Worm (Caenorhabditis elegans): ENCODE results near the gene H17B01.5.

DNA sequence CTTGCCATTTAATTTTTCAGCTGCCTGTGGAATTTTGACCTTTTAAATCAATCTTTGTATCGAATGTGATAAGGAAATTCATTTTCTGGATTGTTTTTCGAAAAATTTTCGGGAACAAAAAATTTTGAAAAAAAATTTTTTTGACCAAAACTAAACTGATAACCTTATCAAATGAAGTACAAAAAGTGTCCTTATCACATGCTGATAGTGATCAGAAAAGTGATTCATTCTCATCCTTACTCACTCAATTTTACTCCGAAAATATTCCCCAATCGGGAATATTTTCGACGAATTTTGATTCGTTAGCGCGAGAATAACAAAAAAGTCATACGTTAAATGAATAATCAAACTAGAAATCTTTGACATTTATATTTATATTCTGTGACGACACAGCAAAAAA lies 1.9 kb upstream of the H17B01.5 start:
- TF ChIP-seq skn-1 (tag; optimal IDR thresholded peaks at IDR 0.05) (no peak), pqm-1 (tag; optimal IDR thresholded peaks at IDR 0.05) (peak; percentile 50), ceh-82 (tag; optimal IDR thresholded peaks at IDR 0.05) (no peak), ZK546.5 (tag; optimal IDR thresholded peaks at IDR 0.05) (no peak), mdl-1 (tag; optimal IDR thresholded peaks at IDR 0.05) (no peak), ceh-28 (tag; optimal IDR thresholded peaks at IDR 0.05) (no peak), elt-2 (tag; optimal IDR thresholded peaks at IDR 0.05) (peak; percentile 67), nhr-237 (tag; optimal IDR thresholded peaks at IDR 0.05) (no peak), lsy-12 (tag; optimal IDR thresholded peaks at IDR 0.05) (no peak)
